Fruit fly (Drosophila melanogaster) whole organism, embryonic: ENCODE results near the gene bor.

Source experiments
- Atf6 ChIP-seq: fragments of 200-800 bp; sonication (Bioruptor generic); IDR thresholded peaks from 2 replicates; pipeline ENCODE4 v1.3.6; 2022; ENCODE audit warnings: missing biosample characterization, missing genetic modification characterization
- CG10431 ChIP-seq: fragments of 200-800 bp; sonication (Bioruptor generic); optimal IDR thresholded peaks from 3 replicates; lab custom pipeline; 2018; ENCODE audit warnings: missing biosample characterization, mild to moderate bottlenecking, missing genetic modification characterization
- CG12236 ChIP-seq: fragments of 200-800 bp; sonication (Bioruptor generic); optimal IDR thresholded peaks from 2 replicates; lab custom pipeline; 2016; ENCODE audit warnings: missing biosample characterization, missing genetic modification characterization
- CG14050 ChIP-seq: fragments of 200-800 bp; sonication (Bioruptor generic); IDR thresholded peaks from 3 replicates; pipeline ENCODE4 v1.3.6; 2022; ENCODE audit warnings: missing biosample characterization, missing genetic modification characterization
- CG14441 ChIP-seq: fragments of 200-800 bp; sonication (Bioruptor generic); IDR thresholded peaks from 2 replicates; pipeline ENCODE4 v1.3.6; 2022; ENCODE audit warnings: missing biosample characterization, missing genetic modification characterization
- CG15601 ChIP-seq: fragments of 200-800 bp; sonication (Bioruptor generic); optimal IDR thresholded peaks from 3 replicates; lab custom pipeline; 2019; ENCODE audit warnings: missing biosample characterization, mild to moderate bottlenecking, missing genetic modification characterization, moderate library complexity
- CG15696 ChIP-seq: fragments of 200-800 bp; sonication (Bioruptor generic); optimal IDR thresholded peaks from 2 replicates; lab custom pipeline; 2019; ENCODE audit warnings: missing biosample characterization, mild to moderate bottlenecking, missing genetic modification characterization, moderate library complexity
- CG17568 ChIP-seq: fragments of 200-800 bp; sonication (Bioruptor generic); optimal IDR thresholded peaks from 2 replicates; lab custom pipeline; 2018; ENCODE audit warnings: missing biosample characterization, mild to moderate bottlenecking, missing genetic modification characterization, moderate library complexity
- CG1832 ChIP-seq: fragments of 200-800 bp; sonication (Bioruptor generic); optimal IDR thresholded peaks from 2 replicates; lab custom pipeline; 2017; ENCODE audit warnings: missing biosample characterization, mild to moderate bottlenecking, missing genetic modification characterization, inconsistent platforms
- CG30020 ChIP-seq: fragments of 200-800 bp; optimal IDR thresholded peaks from 2 replicates; lab custom pipeline; 2019; ENCODE audit warnings: missing biosample characterization, mild to moderate bottlenecking, missing genetic modification characterization, moderate library complexity
- CG31388 ChIP-seq: fragments of 200-800 bp; sonication (Bioruptor generic); optimal IDR thresholded peaks from 2 replicates; lab custom pipeline; 2016; ENCODE audit warnings: missing biosample characterization, missing genetic modification characterization
- CG34422 ChIP-seq: fragments of 200-800 bp; sonication (Bioruptor generic); IDR thresholded peaks from 3 replicates; pipeline ENCODE4 v1.3.6; 2022; ENCODE audit warnings: missing biosample characterization, missing genetic modification characterization
- CG5180 ChIP-seq: fragments of 200-800 bp; sonication (Bioruptor generic); optimal IDR thresholded peaks from 3 replicates; lab custom pipeline; 2017; ENCODE audit warnings: missing biosample characterization, missing genetic modification characterization, mild to moderate bottlenecking, moderate library complexity, missing genetic modification reagents
- Dbx ChIP-seq: fragments of 200-800 bp; sonication (Bioruptor generic); IDR thresholded peaks from 3 replicates; pipeline ENCODE4 v1.3.6; 2022; ENCODE audit warnings: missing biosample characterization, missing genetic modification characterization
- Dfd ChIP-seq, 2 experiments: fragments of >200 bp; optimal IDR thresholded peaks; 2 replicates each; lab custom pipeline; 2017; ENCODE audit warnings: missing biosample characterization in 2 of 2, missing genetic modification characterization in 2 of 2
- Dll ChIP-seq: fragments of 200-800 bp; sonication (Bioruptor generic); IDR thresholded peaks from 4 replicates; pipeline ENCODE4 v1.3.6; 2022; ENCODE audit warnings: missing biosample characterization, missing genetic modification characterization; ENCODE audit not compliant: partially characterized antibody
- Ets65A ChIP-seq: fragments of 200-800 bp; sonication (Bioruptor generic); peaks from one replicate; lab custom pipeline; 2016; ENCODE audit warnings: missing biosample characterization, missing genetic modification characterization
- Fer2 ChIP-seq: fragments of 200-800 bp; sonication (Bioruptor generic); optimal IDR thresholded peaks from 2 replicates; lab custom pipeline; 2018; ENCODE audit warnings: missing biosample characterization, mild to moderate bottlenecking, missing genetic modification characterization, moderate library complexity
- Gsc ChIP-seq: fragments of 200-800 bp; sonication (Bioruptor generic); IDR thresholded peaks from 2 replicates; pipeline ENCODE4 v1.3.6; 2022; ENCODE audit warnings: missing biosample characterization, missing genetic modification characterization
- H15 ChIP-seq: fragments of 200-800 bp; sonication (Bioruptor generic); IDR thresholded peaks from 3 replicates; pipeline ENCODE4 v1.3.6; 2022; ENCODE audit warnings: missing biosample characterization, missing genetic modification characterization
- HmgZ ChIP-seq: fragments of 200-800 bp; sonication (Bioruptor generic); optimal IDR thresholded peaks from 2 replicates; lab custom pipeline; 2018; ENCODE audit warnings: missing biosample characterization, mild to moderate bottlenecking, missing genetic modification characterization
- Hmr ChIP-seq: fragments of 200-800 bp; sonication (Bioruptor generic); optimal IDR thresholded peaks from 3 replicates; lab custom pipeline; 2017; ENCODE audit warnings: mild to moderate bottlenecking, missing biosample characterization, missing genetic modification reagents, missing genetic modification characterization
- Hr78 ChIP-seq, 2 experiments: fragments of 200-800 bp in 1 of 2; fragments of >200 bp in 1 of 2; sonication (Bioruptor generic) in 1 of 2; optimal IDR thresholded peaks; 2 replicates each; lab custom pipeline; 2017 to 2019; ENCODE audit warnings: missing biosample characterization in 2 of 2, missing genetic modification characterization in 2 of 2, mild to moderate bottlenecking in 1 of 2, moderate library complexity in 1 of 2
- Kr ChIP-seq: fragments of 200-800 bp; sonication (Bioruptor generic); optimal IDR thresholded peaks from 2 replicates; lab custom pipeline; 2017; ENCODE audit warnings: missing biosample characterization, mild to moderate bottlenecking, missing genetic modification characterization
- Rfx ChIP-seq: fragments of 200-800 bp; sonication (Bioruptor generic); IDR thresholded peaks from 2 replicates; pipeline ENCODE4 v1.3.6; 2022; ENCODE audit warnings: missing biosample characterization, missing genetic modification characterization
- Spps ChIP-seq: fragments of 200-800 bp; sonication (Bioruptor generic); optimal IDR thresholded peaks from 2 replicates; lab custom pipeline; 2018; ENCODE audit warnings: missing biosample characterization, mild to moderate bottlenecking, missing genetic modification characterization
- TFAM ChIP-seq: fragments of 200-800 bp; sonication (Bioruptor generic); optimal IDR thresholded peaks from 2 replicates; lab custom pipeline; 2017; ENCODE audit warnings: missing biosample characterization, missing genetic modification characterization, inconsistent platforms
- ap ChIP-seq: fragments of 200-800 bp; sonication (Bioruptor generic); IDR thresholded peaks from 2 replicates; pipeline ENCODE4 v1.3.6; 2022; ENCODE audit warnings: missing biosample characterization, missing genetic modification characterization
- bigmax ChIP-seq: fragments of 200-800 bp; sonication (Bioruptor generic); optimal IDR thresholded peaks from 2 replicates; lab custom pipeline; 2018; ENCODE audit warnings: missing biosample characterization, mild to moderate bottlenecking, missing genetic modification characterization
- btn ChIP-seq: fragments of 200-800 bp; sonication (Bioruptor generic); optimal IDR thresholded peaks from 2 replicates; lab custom pipeline; 2016; ENCODE audit warnings: missing biosample characterization, missing genetic modification characterization
- cato ChIP-seq: fragments of 200-800 bp; sonication (Bioruptor generic); optimal IDR thresholded peaks from 2 replicates; lab custom pipeline; 2016; ENCODE audit warnings: missing biosample characterization, missing genetic modification characterization, borderline replicate concordance
- crol ChIP-seq: fragments of 200-800 bp; sonication (Bioruptor generic); IDR thresholded peaks from 2 replicates; pipeline ENCODE4 v1.3.6; 2022; ENCODE audit warnings: missing biosample characterization, missing genetic modification characterization
- crp ChIP-seq, 2 experiments: fragments of 200-800 bp; sonication (Bioruptor generic); optimal IDR thresholded peaks; 2 replicates in 1 of 2; 3 replicates in 1 of 2; lab custom pipeline; 2017; ENCODE audit warnings: missing biosample characterization in 2 of 2, missing genetic modification characterization in 2 of 2, mild to moderate bottlenecking in 1 of 2, moderate library complexity in 1 of 2
- dan ChIP-seq: fragments of 200-800 bp; sonication (Bioruptor generic); IDR thresholded peaks from 2 replicates; pipeline ENCODE4 v1.3.6; 2022; ENCODE audit warnings: missing biosample characterization, missing genetic modification characterization
- dati ChIP-seq: fragments of 200-800 bp; sonication (Bioruptor generic); IDR thresholded peaks from 2 replicates; pipeline ENCODE4 v1.3.6; 2022; ENCODE audit warnings: missing biosample characterization, missing genetic modification characterization
- exex ChIP-seq: fragments of 200-800 bp; sonication (Bioruptor generic); optimal IDR thresholded peaks from 4 replicates; lab custom pipeline; 2018; ENCODE audit warnings: missing biosample characterization, mild to moderate bottlenecking, missing genetic modification characterization, moderate library complexity
- hbn ChIP-seq: fragments of 200-800 bp; sonication (Bioruptor generic); IDR thresholded peaks from 2 replicates; pipeline ENCODE4 v1.3.6; 2022; ENCODE audit warnings: missing biosample characterization, missing genetic modification characterization; ENCODE audit not compliant: partially characterized antibody
- klu ChIP-seq: fragments of 200-800 bp; sonication (Bioruptor generic); IDR thresholded peaks from 2 replicates; pipeline ENCODE4 v1.3.6; 2022; ENCODE audit warnings: missing biosample characterization, missing genetic modification characterization
- lov ChIP-seq, 2 experiments: fragments of 200-800 bp in 1 of 2; fragments of >200 bp in 1 of 2; sonication (Bioruptor generic) in 1 of 2; IDR thresholded peaks in 1 of 2; optimal IDR thresholded peaks in 1 of 2; 2 replicates in 1 of 2; 3 replicates in 1 of 2; pipeline versions ENCODE4 v1.3.6 to Lab custom; 2017 to 2022; ENCODE audit warnings: missing biosample characterization in 1 of 2, missing genetic modification characterization in 1 of 2
- maf-S ChIP-seq: fragments of 200-800 bp; sonication (Bioruptor generic); optimal IDR thresholded peaks from 2 replicates; lab custom pipeline; 2016; ENCODE audit warnings: missing biosample characterization, missing genetic modification characterization
- nerfin-1 ChIP-seq: fragments of 200-800 bp; sonication (Bioruptor generic); optimal IDR thresholded peaks from 3 replicates; lab custom pipeline; 2019; ENCODE audit warnings: missing biosample characterization, mild to moderate bottlenecking, missing genetic modification characterization, moderate library complexity
- onecut ChIP-seq: fragments of 200-800 bp; sonication (Bioruptor generic); IDR thresholded peaks from 2 replicates; pipeline ENCODE4 v1.3.6; 2022; ENCODE audit warnings: missing biosample characterization, missing genetic modification characterization
- ranshi ChIP-seq: fragments of 200-800 bp; sonication (Bioruptor generic); IDR thresholded peaks from 2 replicates; pipeline ENCODE4 v1.3.6; 2022; ENCODE audit warnings: missing biosample characterization, missing genetic modification characterization
- repo ChIP-seq: fragments of 200-800 bp; sonication (Bioruptor generic); optimal IDR thresholded peaks from 2 replicates; lab custom pipeline; 2016; ENCODE audit warnings: missing biosample characterization, missing genetic modification characterization
- tup ChIP-seq: fragments of 200-800 bp; sonication (Bioruptor generic); optimal IDR thresholded peaks from 2 replicates; lab custom pipeline; 2016; ENCODE audit warnings: missing biosample characterization, mild to moderate bottlenecking, missing genetic modification characterization, moderate library complexity
- twi ChIP-seq: fragments of 200-800 bp; optimal IDR thresholded peaks from 2 replicates; lab custom pipeline; 2019; ENCODE audit warnings: missing biosample characterization, mild to moderate bottlenecking, missing genetic modification characterization, moderate library complexity
- wor ChIP-seq: fragments of 200-800 bp; sonication (Bioruptor generic); IDR thresholded peaks from 2 replicates; pipeline ENCODE4 v1.3.6; 2022; ENCODE audit warnings: missing biosample characterization, missing genetic modification characterization
- zen ChIP-seq: fragments of 200-800 bp; sonication (Bioruptor generic); optimal IDR thresholded peaks from 3 replicates; lab custom pipeline; 2018; ENCODE audit warnings: missing biosample characterization, mild to moderate bottlenecking, missing genetic modification characterization, moderate library complexity
- zfh1 ChIP-seq: fragments of 200-800 bp; sonication (Bioruptor generic); IDR thresholded peaks from 3 replicates; pipeline ENCODE4 v1.3.6; 2022; ENCODE audit warnings: missing biosample characterization, missing genetic modification characterization

Gene bor

dm6 chr3R:16214474-16215318 lies 49.2 kb downstream of the bor start (continued):
- TF ChIP-seq ranshi (GFP tag; lab: Robert Waterston, UW) (no peak), CG14441 (no peak), klu (GFP tag; lab: Robert Waterston, UW) (no peak), repo (GFP tag; lab: Kevin White, UChicago) (no peak), H15 (GFP tag; lab: Robert Waterston, UW) (no peak), Gsc (no peak), CG15601 (tag; lab: Kevin White, UChicago) (no peak), bigmax (GFP tag; lab: Kevin White, UChicago) (no peak), Dll (GFP tag; lab: Robert Waterston, UW) (no peak), Dbx (GFP tag; lab: Robert Waterston, UW) (no peak), CG17568 (GFP tag; lab: Kevin White, UChicago) (peak; percentile 18), CG1832 (GFP tag; lab: Kevin White, UChicago) (no peak), Dfd (GFP tag; optimal IDR thresholded peaks at IDR 0.05; lab: Kevin White, UChicago) (no peak), nerfin-1 (no peak), crol (GFP tag; lab: Robert Waterston, UW) (no peak), zfh1 (GFP tag; lab: Robert Waterston, UW) (no peak), dati (GFP tag; lab: Robert Waterston, UW) (no peak), cato (GFP tag; lab: Kevin White, UChicago) (no peak), CG5180 (GFP tag; lab: Kevin White, UChicago) (no peak), Atf6 (GFP tag; lab: Robert Waterston, UW) (no peak), lov (optimal IDR thresholded peaks at IDR 0.05; lab: Kevin White, UChicago) (no peak), lov (GFP tag; IDR thresholded peaks at IDR 0.05; lab: Robert Waterston, UW) (no peak), CG30020 (tag; lab: Kevin White, UChicago) (no peak), TFAM (GFP tag; lab: Kevin White, UChicago) (no peak), CG12236 (GFP tag; lab: Kevin White, UChicago) (no peak), Fer2 (tag; lab: Kevin White, UChicago) (no peak), CG15696 (tag; lab: Kevin White, UChicago) (no peak), CG31388 (GFP tag; lab: Kevin White, UChicago) (no peak), Hmr (GFP tag; lab: Kevin White, UChicago) (no peak), dan (no peak), crp (GFP tag; optimal IDR thresholded peaks at IDR 0.05; lab: Kevin White, UChicago) (no peak), exex (tag; lab: Kevin White, UChicago) (no peak), HmgZ (tag; lab: Kevin White, UChicago) (no peak), Hr78 (GFP tag; optimal IDR thresholded peaks at IDR 0.05; lab: Kevin White, UChicago) (no peak), CG14050 (GFP tag; lab: Robert Waterston, UW) (no peak), Kr (GFP tag; lab: Kevin White, UChicago) (no peak), Rfx (GFP tag; lab: Robert Waterston, UW) (no peak), Ets65A (peak; percentile 76), ap (GFP tag; lab: Robert Waterston, UW) (no peak), Spps (tag; lab: Kevin White, UChicago) (no peak), btn (GFP tag; lab: Kevin White, UChicago) (no peak), CG10431 (GFP tag; lab: Kevin White, UChicago) (no peak), maf-S (GFP tag; lab: Kevin White, UChicago) (no peak), wor (no peak), hbn (no peak), twi (tag; lab: Kevin White, UChicago) (no peak), onecut (GFP tag; lab: Robert Waterston, UW) (no peak), tup (no peak), CG34422 (GFP tag; lab: Robert Waterston, UW) (no peak; the same call in 2 of the 3 replicates), zen (tag; lab: Kevin White, UChicago) (no peak)
